Fruit fly (Drosophila melanogaster) whole organism, prepupa: ENCODE measurements around the gene Hn.

Source experiments
- Blimp-1 ChIP-seq: fragments of 200-800 bp; sonication (Bioruptor generic); optimal IDR thresholded peaks from 3 replicates; lab custom pipeline; 2017; ENCODE audit warnings: missing biosample characterization, missing genetic modification characterization, mild to moderate bottlenecking, moderate library complexity, missing genetic modification reagents
- CG10631 ChIP-seq: fragments of 200-800 bp; sonication (Bioruptor generic); optimal IDR thresholded peaks from 2 replicates; lab custom pipeline; 2016; ENCODE audit warnings: missing biosample characterization, missing genetic modification characterization
- CG10669 ChIP-seq: fragments of 200-800 bp; sonication (Bioruptor generic); optimal IDR thresholded peaks from 3 replicates; lab custom pipeline; 2018; ENCODE audit warnings: missing biosample characterization, mild to moderate bottlenecking, missing genetic modification characterization, moderate library complexity
- CG11294 ChIP-seq: fragments of 200-800 bp; sonication (Bioruptor generic); IDR thresholded peaks from 2 replicates; pipeline ENCODE4 v1.3.6; 2022; ENCODE audit warnings: missing biosample characterization, missing genetic modification characterization
- CG11762 ChIP-seq: fragments of 200-800 bp; sonication (Bioruptor generic); optimal IDR thresholded peaks from 3 replicates; lab custom pipeline; 2016; ENCODE audit warnings: missing biosample characterization, missing genetic modification characterization; ENCODE audit not compliant: insufficient read depth
- CG11902 ChIP-seq: fragments of 200-800 bp; sonication (Bioruptor generic); optimal IDR thresholded peaks from 3 replicates; lab custom pipeline; 2016; ENCODE audit warnings: missing biosample characterization, missing genetic modification characterization
- CG15336 ChIP-seq: fragments of 200-800 bp; sonication (Bioruptor generic); IDR thresholded peaks from 2 replicates; pipeline ENCODE4 v1.3.6; 2022; ENCODE audit warnings: missing biosample characterization, missing genetic modification characterization
- CG16779 ChIP-seq: fragments of 200-800 bp; sonication (Bioruptor generic); optimal IDR thresholded peaks from 3 replicates; lab custom pipeline; 2017; ENCODE audit warnings: missing biosample characterization, mild to moderate bottlenecking, missing genetic modification characterization
- CG31627 ChIP-seq: fragments of 200-800 bp; sonication (Bioruptor generic); optimal IDR thresholded peaks from 3 replicates; lab custom pipeline; 2016; ENCODE audit warnings: missing biosample characterization, missing genetic modification characterization
- CG32006 ChIP-seq: fragments of 200-800 bp; sonication (Bioruptor generic); optimal IDR thresholded peaks from 3 replicates; lab custom pipeline; 2017; ENCODE audit warnings: missing biosample characterization, mild to moderate bottlenecking, missing genetic modification characterization
- CG34406 ChIP-seq: fragments of 200-800 bp; sonication (Bioruptor generic); optimal IDR thresholded peaks from 3 replicates; lab custom pipeline; 2016; ENCODE audit warnings: missing biosample characterization, missing genetic modification characterization
- CG4318 ChIP-seq: fragments of 200-800 bp; sonication (Bioruptor generic); optimal IDR thresholded peaks from 3 replicates; lab custom pipeline; 2017; ENCODE audit warnings: missing biosample characterization, mild to moderate bottlenecking, missing genetic modification characterization
- CG6792 ChIP-seq: fragments of 200-800 bp; sonication (Bioruptor generic); optimal IDR thresholded peaks from 3 replicates; lab custom pipeline; 2016; ENCODE audit warnings: missing biosample characterization, missing genetic modification characterization
- CG6854 ChIP-seq: fragments of 200-800 bp; sonication (Bioruptor generic); optimal IDR thresholded peaks from 2 replicates; lab custom pipeline; 2017; ENCODE audit warnings: missing biosample characterization, mild to moderate bottlenecking, missing genetic modification characterization
- CG8119 ChIP-seq: fragments of 200-800 bp; sonication (Bioruptor generic); IDR thresholded peaks from 3 replicates; pipeline ENCODE4 v1.3.6; 2022; ENCODE audit warnings: missing biosample characterization, missing genetic modification characterization
- CG8632 ChIP-seq: fragments of 200-800 bp; sonication (Bioruptor generic); optimal IDR thresholded peaks from 3 replicates; lab custom pipeline; 2016; ENCODE audit warnings: missing biosample characterization, missing genetic modification characterization
- CG9139 ChIP-seq: fragments of 200-800 bp; sonication (Bioruptor generic); optimal IDR thresholded peaks from 3 replicates; lab custom pipeline; 2017; ENCODE audit warnings: missing biosample characterization, mild to moderate bottlenecking, missing genetic modification characterization
- Eip75B ChIP-seq: fragments of 200-800 bp; sonication (Bioruptor generic); optimal IDR thresholded peaks from 3 replicates; lab custom pipeline; 2016; ENCODE audit warnings: missing biosample characterization, missing genetic modification characterization
- Eip78C ChIP-seq: fragments of 200-800 bp; sonication (Bioruptor generic); peaks from one replicate; lab custom pipeline; 2016; ENCODE audit warnings: missing biosample characterization, missing genetic modification characterization
- Eip93F ChIP-seq: fragments of 200-800 bp; sonication (Bioruptor generic); optimal IDR thresholded peaks from 2 replicates; lab custom pipeline; 2016; ENCODE audit warnings: missing biosample characterization, mild to moderate bottlenecking, missing genetic modification characterization
- Ets21C ChIP-seq: fragments of 200-800 bp; sonication (Bioruptor generic); optimal IDR thresholded peaks from 3 replicates; lab custom pipeline; 2016; ENCODE audit warnings: missing biosample characterization, missing genetic modification characterization
- Ets96B ChIP-seq: fragments of 200-800 bp; optimal IDR thresholded peaks from 2 replicates; lab custom pipeline; 2019; ENCODE audit warnings: missing biosample characterization, mild to moderate bottlenecking, missing genetic modification characterization, moderate library complexity
- Hr39 ChIP-seq: fragments of 200-800 bp; sonication (Bioruptor generic); optimal IDR thresholded peaks from 2 replicates; lab custom pipeline; 2016; ENCODE audit warnings: missing biosample characterization, missing genetic modification characterization
- Lpt ChIP-seq: fragments of 200-800 bp; sonication (Bioruptor generic); optimal IDR thresholded peaks from 3 replicates; lab custom pipeline; 2016; ENCODE audit warnings: missing biosample characterization, missing genetic modification characterization
- Met ChIP-seq: fragments of 200-800 bp; sonication (Bioruptor generic); optimal IDR thresholded peaks from 3 replicates; lab custom pipeline; 2016; ENCODE audit warnings: missing biosample characterization, missing genetic modification characterization
- Sox102F ChIP-seq: fragments of 200-800 bp; sonication (Bioruptor generic); optimal IDR thresholded peaks from 2 replicates; lab custom pipeline; 2016; ENCODE audit warnings: missing biosample characterization, mild to moderate bottlenecking, missing genetic modification characterization
- Sox14 ChIP-seq: fragments of 200-800 bp; sonication (Bioruptor generic); optimal IDR thresholded peaks from 3 replicates; lab custom pipeline; 2016; ENCODE audit warnings: missing biosample characterization, missing genetic modification characterization
- Sox15 ChIP-seq: fragments of 200-800 bp; sonication (Bioruptor generic); optimal IDR thresholded peaks from 3 replicates; lab custom pipeline; 2016; ENCODE audit warnings: missing biosample characterization, missing genetic modification characterization
- achi ChIP-seq: fragments of 200-800 bp; sonication (Bioruptor generic); optimal IDR thresholded peaks from 3 replicates; lab custom pipeline; 2016; ENCODE audit warnings: missing biosample characterization, missing genetic modification characterization
- cyc ChIP-seq: fragments of 200-800 bp; sonication (Bioruptor generic); optimal IDR thresholded peaks from 3 replicates; lab custom pipeline; 2016; ENCODE audit warnings: missing biosample characterization, missing genetic modification characterization
- dsx ChIP-seq: fragments of 200-800 bp; optimal IDR thresholded peaks from 3 replicates; lab custom pipeline; 2019; ENCODE audit warnings: missing biosample characterization, mild to moderate bottlenecking, missing genetic modification characterization, moderate library complexity; ENCODE audit not compliant: poor library complexity, severe bottlenecking
- esn ChIP-seq: fragments of 200-800 bp; sonication (Bioruptor generic); optimal IDR thresholded peaks from 2 replicates; lab custom pipeline; 2016; ENCODE audit warnings: missing biosample characterization, mild to moderate bottlenecking, missing genetic modification characterization, moderate library complexity
- fd59A ChIP-seq: fragments of 200-800 bp; sonication (Bioruptor generic); optimal IDR thresholded peaks from 2 replicates; lab custom pipeline; 2017; ENCODE audit warnings: missing biosample characterization, mild to moderate bottlenecking, missing genetic modification characterization, missing genetic modification reagents
- fd85E ChIP-seq: fragments of 200-800 bp; sonication (Bioruptor generic); optimal IDR thresholded peaks from 3 replicates; lab custom pipeline; 2016; ENCODE audit warnings: missing biosample characterization, missing genetic modification characterization
- fkh ChIP-seq: fragments of 200-800 bp; sonication (Bioruptor generic); optimal IDR thresholded peaks from 3 replicates; lab custom pipeline; 2017; ENCODE audit warnings: missing biosample characterization, mild to moderate bottlenecking, missing genetic modification characterization, moderate library complexity
- net ChIP-seq: fragments of 200-800 bp; sonication (Bioruptor generic); optimal IDR thresholded peaks from 3 replicates; lab custom pipeline; 2016; ENCODE audit warnings: missing biosample characterization, missing genetic modification characterization
- pdm3 ChIP-seq: fragments of 200-800 bp; sonication (Bioruptor generic); optimal IDR thresholded peaks from 3 replicates; lab custom pipeline; 2016; ENCODE audit warnings: missing biosample characterization, missing genetic modification characterization
- spab ChIP-seq: fragments of 200-800 bp; sonication (Bioruptor generic); optimal IDR thresholded peaks from 2 replicates; lab custom pipeline; 2017; ENCODE audit warnings: missing biosample characterization, mild to moderate bottlenecking, missing genetic modification characterization, missing genetic modification reagents
- svp ChIP-seq: fragments of 200-800 bp; sonication (Bioruptor generic); peaks from one replicate; lab custom pipeline; 2016; ENCODE audit warnings: missing biosample characterization, missing genetic modification characterization
- topi ChIP-seq: fragments of 200-800 bp; sonication (Bioruptor generic); optimal IDR thresholded peaks from 3 replicates; lab custom pipeline; 2016; ENCODE audit warnings: missing biosample characterization, missing genetic modification characterization
- vri ChIP-seq: fragments of 200-800 bp; sonication (Bioruptor generic); optimal IDR thresholded peaks from 3 replicates; lab custom pipeline; 2016; ENCODE audit warnings: missing biosample characterization, mild to moderate bottlenecking, missing genetic modification characterization

The Hn gene

dm6 chr3L:7774698-7775097 is 14.4 kb downstream of the Hn start:
- no peak for TF ChIP-seq net (GFP tag; lab: Kevin White, UChicago)
- no peak for TF ChIP-seq fd59A (GFP tag; lab: Kevin White, UChicago)
- no peak for TF ChIP-seq esn (GFP tag; lab: Kevin White, UChicago)
- no peak for TF ChIP-seq CG8119 (GFP tag; lab: Robert Waterston, UW)
- no peak for TF ChIP-seq cyc
- TF ChIP-seq CG11294 (GFP tag; lab: Robert Waterston, UW) = no peak
- no peak for TF ChIP-seq CG10631 (GFP tag; lab: Kevin White, UChicago)

dm6 chr3L:7775365-7775905 is 15.2 kb downstream of the Hn start, which contains the start of gene Clk:
Clk (minus strand) TSS chr3L:7775603.
- TF ChIP-seq vri (peak; percentile 11), fkh (GFP tag; lab: Kevin White, UChicago) (no peak)

- TF ChIP-seq achi (GFP tag; lab: Kevin White, UChicago) = no peak
- TF ChIP-seq pdm3 (GFP tag; lab: Kevin White, UChicago) = no peak
- TF ChIP-seq CG34406 (GFP tag; lab: Kevin White, UChicago) = no peak
- no peak for TF ChIP-seq CG8632 (GFP tag; lab: Kevin White, UChicago)
- no peak for TF ChIP-seq fkh (GFP tag; lab: Kevin White, UChicago)
- TF ChIP-seq Sox14 (GFP tag; lab: Kevin White, UChicago) = no peak
- TF ChIP-seq svp (GFP tag; lab: Kevin White, UChicago) = peak; percentile 75
- no peak for TF ChIP-seq fd85E
- TF ChIP-seq vri = peak; percentile 58
- TF ChIP-seq CG6854 = no peak
- no peak for TF ChIP-seq CG6792 (GFP tag; lab: Kevin White, UChicago)
- peak; percentile 91 for TF ChIP-seq dsx (GFP tag; lab: Kevin White, UChicago)
- no peak for TF ChIP-seq CG9139 (GFP tag; lab: Kevin White, UChicago)
- no peak for TF ChIP-seq CG4318 (GFP tag; lab: Kevin White, UChicago)
- no peak for TF ChIP-seq Eip75B (GFP tag; lab: Kevin White, UChicago)
- no peak for TF ChIP-seq CG10669
- TF ChIP-seq CG15336 (GFP tag; lab: Robert Waterston, UW) = peak; percentile 45; the same call in 1 of the 2 replicates
- TF ChIP-seq esn (GFP tag; lab: Kevin White, UChicago) = no peak
Observed at dm6 chr3L:7781353-7782050, 21.2 kb downstream of the Hn start.

dm6 chr3L:7782051-7782682 is 21.9 kb downstream of the Hn start:
- TF ChIP-seq CG10669 (no peak), CG6854 (no peak), fd85E (no peak), cyc (no peak), CG11902 (GFP tag; lab: Kevin White, UChicago) (no peak), Ets21C (no peak), CG8632 (GFP tag; lab: Kevin White, UChicago) (no peak), Ets96B (tag; lab: Kevin White, UChicago) (no peak), CG32006 (GFP tag; lab: Kevin White, UChicago) (no peak), Eip78C (GFP tag; lab: Kevin White, UChicago) (peak; percentile 75), CG10631 (GFP tag; lab: Kevin White, UChicago) (no peak), Sox15 (GFP tag; lab: Kevin White, UChicago) (no peak), Sox102F (peak; percentile 20), spab (GFP tag; lab: Kevin White, UChicago) (no peak), CG15336 (GFP tag; lab: Robert Waterston, UW) (no peak), pdm3 (GFP tag; lab: Kevin White, UChicago) (no peak), CG31627 (GFP tag; lab: Kevin White, UChicago) (no peak), CG34406 (GFP tag; lab: Kevin White, UChicago) (no peak), achi (GFP tag; lab: Kevin White, UChicago) (no peak), Blimp-1 (peak; percentile 36), fd59A (GFP tag; lab: Kevin White, UChicago) (no peak), Lpt (GFP tag; lab: Kevin White, UChicago) (no peak), Eip93F (GFP tag; lab: Kevin White, UChicago) (no peak), CG11762 (GFP tag; lab: Kevin White, UChicago) (no peak), Met (GFP tag; lab: Kevin White, UChicago) (peak; percentile 31), Hr39 (no peak), esn (GFP tag; lab: Kevin White, UChicago) (peak; percentile 54), topi (GFP tag; lab: Kevin White, UChicago) (peak; percentile 9), CG4318 (GFP tag; lab: Kevin White, UChicago) (no peak), Eip75B (GFP tag; lab: Kevin White, UChicago) (no peak), CG16779 (tag; lab: Kevin White, UChicago) (no peak), CG6792 (GFP tag; lab: Kevin White, UChicago) (no peak)
